Fruit fly (Drosophila melanogaster): ENCODE measurements around the gene CG8292.
A peak's percentile ranks its signal among the peaks of the same experiment; 100 is the strongest.

Gene CG8292

dm6 chr2L:8220393-8220934 is 2.6 kb upstream of the CG8292 start, which contains the start of gene Snx6:
Gene Snx6 (minus strand): TSS chr2L:8220741.
- TF ChIP-seq noc (tag; optimal IDR thresholded peaks at IDR 0.05): no peak

- TF ChIP-seq noc (tag; optimal IDR thresholded peaks at IDR 0.05): no peak
Measured at dm6 chr2L:8215259-8215929, 2.4 kb downstream of the CG8292 start, which contains the start of gene CG8349. Gene CG8349 (plus strand): TSS chr2L:8215915.

- TF ChIP-seq noc (tag; optimal IDR thresholded peaks at IDR 0.05): peak; percentile 27
Measured at dm6 chr2L:8213987-8214386, 3.8 kb downstream of the CG8292 start, which contains the start of gene CG8353. Gene CG8353 (plus strand): TSS chr2L:8214045.

dm6 chr2L:8212666-8213270 is 5.0 kb downstream of the CG8292 start, which contains the start of the genes CG8372 and CG8360:
Gene CG8372 (minus strand): TSS chr2L:8212902.
Gene CG8360 (plus strand): TSS chr2L:8212959.
- peak; percentile 98 for TF ChIP-seq noc (tag; optimal IDR thresholded peaks at IDR 0.05)

- TF ChIP-seq noc (tag; optimal IDR thresholded peaks at IDR 0.05): peak; percentile 67
Measured at dm6 chr2L:8211070-8211469, 6.7 kb downstream of the CG8292 start, which contains the start of gene Ssb-c31a. Gene Ssb-c31a (plus strand): TSS chr2L:8211347.

dm6 chr2L:8210468-8210867 is 7.3 kb downstream of the CG8292 start:
- no peak for TF ChIP-seq noc (tag; optimal IDR thresholded peaks at IDR 0.05)

dm6 chr2L:8209362-8209761 is 8.5 kb downstream of the CG8292 start:
- TF ChIP-seq noc (tag; optimal IDR thresholded peaks at IDR 0.05): no peak

dm6 chr2L:8205871-8206270 is 11.9 kb downstream of the CG8292 start, which contains the start of gene CG8419:
Gene CG8419 (plus strand): TSS chr2L:8206171.
- TF ChIP-seq noc (tag; optimal IDR thresholded peaks at IDR 0.05): no peak

dm6 chr2L:8204996-8205567 is 12.7 kb downstream of the CG8292 start, which contains the start of gene SLC5A11:
Gene SLC5A11 (minus strand): TSS chr2L:8205132.
- TF ChIP-seq noc (tag; optimal IDR thresholded peaks at IDR 0.05): peak; percentile 98

- TF ChIP-seq noc (tag; optimal IDR thresholded peaks at IDR 0.05): no peak
Measured at dm6 chr2L:8204366-8204765, 13.5 kb downstream of the CG8292 start.

- TF ChIP-seq noc (tag; optimal IDR thresholded peaks at IDR 0.05): peak; percentile 9
Measured at dm6 chr2L:8203748-8204147, 14.1 kb downstream of the CG8292 start.

- no peak for TF ChIP-seq noc (tag; optimal IDR thresholded peaks at IDR 0.05)
Measured at dm6 chr2L:8202569-8202968, 15.2 kb downstream of the CG8292 start.

dm6 chr2L:8198757-8199156 is 19.1 kb downstream of the CG8292 start, which contains the start of gene PGAP5:
Gene PGAP5 (plus strand): TSS chr2L:8198882.
- no peak for TF ChIP-seq noc (tag; optimal IDR thresholded peaks at IDR 0.05)

- TF ChIP-seq noc (tag; optimal IDR thresholded peaks at IDR 0.05): no peak
Measured at dm6 chr2L:8196757-8197530, 20.9 kb downstream of the CG8292 start, which contains the start of the genes CG8475 and CG8460. Gene CG8475 (minus strand): TSS chr2L:8196918. Gene CG8460 (plus strand): TSS chr2L:8197193.

- no peak for TF ChIP-seq noc (tag; optimal IDR thresholded peaks at IDR 0.05)
Measured at dm6 chr2L:8195722-8196323, 22.0 kb downstream of the CG8292 start.

Measured in whole organism, larva.